Fruit fly (Drosophila melanogaster): Measurements from ENCODE around the gene sloth2.

Gene sloth2

DNA sequence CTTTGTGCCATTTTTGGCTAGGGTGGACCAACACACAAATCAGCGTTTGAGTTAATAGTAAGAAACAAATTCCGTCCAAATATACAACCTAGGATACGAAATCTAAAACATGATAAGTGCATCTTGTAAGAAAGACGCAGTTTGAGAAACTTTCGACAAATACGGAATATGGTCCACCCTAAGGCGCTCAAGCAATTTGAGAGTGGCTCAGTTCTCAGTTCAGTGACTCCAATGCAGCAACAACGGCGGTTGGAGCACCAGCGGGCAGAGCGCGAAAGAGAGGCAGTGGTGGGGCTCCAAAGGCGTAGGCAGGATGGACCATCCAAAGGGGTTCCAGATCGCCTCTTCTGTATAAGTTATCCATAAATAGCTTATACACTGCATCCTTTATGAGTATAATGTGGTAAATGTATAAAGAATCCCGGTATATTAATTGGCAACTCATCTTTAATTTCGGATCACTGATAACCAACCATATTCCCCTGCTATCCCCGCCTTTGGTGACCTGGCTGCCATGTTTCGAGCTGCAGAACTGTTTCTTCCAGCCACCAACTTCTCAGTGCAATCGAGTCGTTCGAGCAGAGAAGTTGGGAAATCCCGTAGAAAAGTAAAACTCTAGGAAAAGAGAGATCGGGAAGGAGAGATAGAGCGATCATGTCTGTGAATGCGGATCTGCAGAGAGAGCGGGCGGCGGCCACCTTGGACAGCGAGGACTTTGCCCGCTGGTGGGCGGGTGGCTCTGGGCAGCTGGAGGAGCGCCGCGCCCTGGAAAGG lies 41.6 kb upstream of the sloth2 start, which contains the start of gene CG4586 (continued):
- peak; percentile 82 for TF ChIP-seq Gug (GFP tag; IDR thresholded peaks at IDR 0.05)
- no peak for TF ChIP-seq CG2129 (GFP tag; IDR thresholded peaks at IDR 0.05; ENCODE audit: partially characterized antibody)
- TF ChIP-seq sr (GFP tag; IDR thresholded peaks at IDR 0.05) = peak; percentile 89
- TF ChIP-seq CG11723 (GFP tag; optimal IDR thresholded peaks at IDR 0.05) = peak; percentile 93
- TF ChIP-seq fu2 (GFP tag; optimal IDR thresholded peaks at IDR 0.05) = peak; percentile 95
- TF ChIP-seq CHES-1-like (GFP tag; optimal IDR thresholded peaks at IDR 0.05) = peak; percentile 97
- TF ChIP-seq Stat92E (GFP tag; optimal IDR thresholded peaks at IDR 0.05) = peak in 1 of 3 experiments; percentile 47
- peak; percentile 79 for TF ChIP-seq danr (GFP tag; IDR thresholded peaks at IDR 0.05)
- TF ChIP-seq klu (GFP tag; IDR thresholded peaks at IDR 0.05) = peak; percentile 74
- no peak for TF ChIP-seq cad (GFP tag; optimal IDR thresholded peaks at IDR 0.05)
- TF ChIP-seq CG13123 (GFP tag; optimal IDR thresholded peaks at IDR 0.05) = peak; percentile 87
- peak; percentile 67 for TF ChIP-seq ssp (GFP tag; IDR thresholded peaks at IDR 0.05)
- peak; percentile 96 for TF ChIP-seq Six4 (GFP tag; optimal IDR thresholded peaks at IDR 0.05)
- peak; percentile 90 for TF ChIP-seq gsb (GFP tag; IDR thresholded peaks at IDR 0.05)
- peak; percentile 98 for TF ChIP-seq Fer1 (GFP tag; optimal IDR thresholded peaks at IDR 0.05)
- TF ChIP-seq al (GFP tag; IDR thresholded peaks at IDR 0.05) = peak; percentile 85
- TF ChIP-seq CG14050 (GFP tag; IDR thresholded peaks at IDR 0.05) = peak; percentile 94
- peak; percentile 95 for TF ChIP-seq HmgD (GFP tag; optimal IDR thresholded peaks at IDR 0.05)
- peak; percentile 79 for TF ChIP-seq Deaf1 (tag; optimal IDR thresholded peaks at IDR 0.05)
- TF ChIP-seq az2 (GFP tag; optimal IDR thresholded peaks at IDR 0.05) = peak; percentile 94
- TF ChIP-seq YL-1 (GFP tag; optimal IDR thresholded peaks at IDR 0.05) = peak; percentile 78
- TF ChIP-seq CG15514 (GFP tag; optimal IDR thresholded peaks at IDR 0.05) = peak; percentile 95
- TF ChIP-seq E2f1 (GFP tag; IDR thresholded peaks at IDR 0.05) = peak; percentile 92
- no peak for TF ChIP-seq pita (GFP tag; optimal IDR thresholded peaks at IDR 0.05)
- peak; percentile 95 for TF ChIP-seq NfI (GFP tag; optimal IDR thresholded peaks at IDR 0.05)
- peak; percentile 81 for TF ChIP-seq CG4617 (GFP tag; optimal IDR thresholded peaks at IDR 0.05; ENCODE audit: borderline replicate concordance)
- TF ChIP-seq pzg (GFP tag; optimal IDR thresholded peaks at IDR 0.05) = peak; percentile 36
- TF ChIP-seq CG13424 (tag; optimal IDR thresholded peaks at IDR 0.05) = peak; percentile 93
- TF ChIP-seq Max (GFP tag; optimal IDR thresholded peaks at IDR 0.05) = peak; percentile 95
- TF ChIP-seq NK7.1 (GFP tag; optimal IDR thresholded peaks at IDR 0.05) = peak; percentile 92
- TF ChIP-seq CG3995 (GFP tag; optimal IDR thresholded peaks at IDR 0.05) = peak; percentile 80
- TF ChIP-seq CG33213 (GFP tag; optimal IDR thresholded peaks at IDR 0.05) = peak; percentile 97
- peak; percentile 91 for TF ChIP-seq CG13775 (GFP tag; optimal IDR thresholded peaks at IDR 0.05)
- TF ChIP-seq Fer2 (tag; optimal IDR thresholded peaks at IDR 0.05) = peak; percentile 84
- peak; percentile 84 for TF ChIP-seq exex (tag; optimal IDR thresholded peaks at IDR 0.05)
- peak; percentile 86 for TF ChIP-seq CG1602 (GFP tag; optimal IDR thresholded peaks at IDR 0.05)
- peak; percentile 88 for TF ChIP-seq pum (GFP tag; optimal IDR thresholded peaks at IDR 0.05)
- TF ChIP-seq CG13296 (GFP tag; optimal IDR thresholded peaks at IDR 0.05) = peak; percentile 98
- TF ChIP-seq CG7786 (GFP tag; optimal IDR thresholded peaks at IDR 0.05) = peak; percentile 95
- TF ChIP-seq CG9817 (tag; optimal IDR thresholded peaks at IDR 0.05) = peak; percentile 90
- peak; percentile 96 for TF ChIP-seq Ada2b (GFP tag; IDR thresholded peaks at IDR 0.05)
- TF ChIP-seq sens (GFP tag) = peak; percentile 99
- no peak for TF ChIP-seq Bgb (GFP tag; IDR thresholded peaks at IDR 0.05; ENCODE audit: partially characterized antibody)
- TF ChIP-seq CG6254 (GFP tag; optimal IDR thresholded peaks at IDR 0.05) = peak; percentile 94
- peak; percentile 39 for TF ChIP-seq Sry-β (GFP tag; optimal IDR thresholded peaks at IDR 0.05)
- TF ChIP-seq CG1832 (GFP tag; optimal IDR thresholded peaks at IDR 0.05) = no peak
- TF ChIP-seq CG2116 (GFP tag; optimal IDR thresholded peaks at IDR 0.05) = peak; percentile 79
- no peak for TF ChIP-seq prd (optimal IDR thresholded peaks at IDR 0.05)
- peak; percentile 90 for TF ChIP-seq prd (GFP tag; IDR thresholded peaks at IDR 0.05)
- peak; percentile 88 for TF ChIP-seq tgo (GFP tag; IDR thresholded peaks at IDR 0.05)
